Fruit fly (Drosophila melanogaster) whole organism, embryonic: ENCODE measurements around the gene Cdc6.

Experiments
- Adf1 ChIP-seq: fragments of 200-800 bp; sonication (Bioruptor generic); IDR thresholded peaks from 2 replicates; pipeline ENCODE4 v1.3.6; 2022; ENCODE audit warnings: missing biosample characterization, missing genetic modification characterization
- BEAF-32 ChIP-seq: fragments of 200-800 bp; sonication (Bioruptor generic); optimal IDR thresholded peaks from 3 replicates; lab custom pipeline; 2017; ENCODE audit warnings: missing biosample characterization, missing genetic modification characterization, mild to moderate bottlenecking, moderate library complexity, missing genetic modification reagents
- CG12104 ChIP-seq: fragments of 200-800 bp; sonication (Bioruptor generic); optimal IDR thresholded peaks from 3 replicates; lab custom pipeline; 2016; ENCODE audit warnings: missing biosample characterization, missing genetic modification characterization
- CG12219 ChIP-seq: fragments of 200-800 bp; sonication (Bioruptor generic); optimal IDR thresholded peaks from 3 replicates; lab custom pipeline; 2018; ENCODE audit warnings: missing biosample characterization, mild to moderate bottlenecking, missing genetic modification characterization
- CG12659 ChIP-seq: fragments of 200-800 bp; sonication (Bioruptor generic); optimal IDR thresholded peaks from 3 replicates; lab custom pipeline; 2017; ENCODE audit warnings: mild to moderate bottlenecking, missing biosample characterization, missing genetic modification reagents, missing genetic modification characterization
- CG12744 ChIP-seq: fragments of 200-800 bp; sonication (Bioruptor generic); optimal IDR thresholded peaks from 2 replicates; lab custom pipeline; 2016; ENCODE audit warnings: missing biosample characterization, missing genetic modification characterization
- CG15073 ChIP-seq: fragments of 200-800 bp; sonication (Bioruptor generic); optimal IDR thresholded peaks from 2 replicates; lab custom pipeline; 2016; ENCODE audit warnings: missing biosample characterization, missing genetic modification characterization
- CG16779 ChIP-seq: fragments of 200-800 bp; sonication (Bioruptor generic); IDR thresholded peaks from 2 replicates; pipeline ENCODE4 v1.3.6; 2022; ENCODE audit warnings: missing biosample characterization, missing genetic modification characterization
- CG17361 ChIP-seq: fragments of 200-800 bp; sonication (Bioruptor generic); IDR thresholded peaks from 3 replicates; pipeline ENCODE4 v1.3.6; 2022; ENCODE audit warnings: missing biosample characterization, missing genetic modification characterization
- CG17829 ChIP-seq: fragments of 200-800 bp; optimal IDR thresholded peaks from 2 replicates; lab custom pipeline; 2019; ENCODE audit warnings: missing biosample characterization, mild to moderate bottlenecking, missing genetic modification characterization, moderate library complexity
- CG30431 ChIP-seq: fragments of 200-800 bp; sonication (Bioruptor generic); optimal IDR thresholded peaks from 2 replicates; lab custom pipeline; 2017; ENCODE audit warnings: missing biosample characterization, missing genetic modification characterization
- CG32772 ChIP-seq: fragments of 200-800 bp; sonication (Bioruptor generic); IDR thresholded peaks from 2 replicates; pipeline ENCODE4 v1.3.6; 2022; ENCODE audit warnings: missing biosample characterization, missing genetic modification characterization
- CG3847 ChIP-seq: fragments of 200-800 bp; sonication (Bioruptor generic); IDR thresholded peaks from 2 replicates; pipeline ENCODE4 v1.3.6; 2022; ENCODE audit warnings: missing biosample characterization, missing genetic modification characterization
- CG42726 ChIP-seq: fragments of 200-800 bp; sonication (Bioruptor generic); IDR thresholded peaks from 2 replicates; pipeline ENCODE4 v1.3.6; 2022; ENCODE audit warnings: missing biosample characterization, missing genetic modification characterization; ENCODE audit not compliant: partially characterized antibody
- CG4328 ChIP-seq: fragments of 200-800 bp; sonication (Bioruptor generic); optimal IDR thresholded peaks from 3 replicates; lab custom pipeline; 2017; ENCODE audit warnings: missing biosample characterization, missing genetic modification reagents, missing genetic modification characterization
- CG7372 ChIP-seq: fragments of 200-800 bp; sonication (Bioruptor generic); IDR thresholded peaks from 2 replicates; pipeline ENCODE4 v1.3.6; 2022; ENCODE audit warnings: missing biosample characterization, missing genetic modification characterization
- CG7987 ChIP-seq: fragments of 200-800 bp; sonication (Bioruptor generic); optimal IDR thresholded peaks from 2 replicates; lab custom pipeline; 2018; ENCODE audit warnings: missing biosample characterization, mild to moderate bottlenecking, missing genetic modification characterization, moderate library complexity
- D19A ChIP-seq: fragments of 200-800 bp; optimal IDR thresholded peaks from 3 replicates; lab custom pipeline; 2019; ENCODE audit warnings: missing biosample characterization, mild to moderate bottlenecking, missing genetic modification characterization, moderate library complexity
- D19B ChIP-seq: fragments of 200-800 bp; sonication (Bioruptor generic); optimal IDR thresholded peaks from 2 replicates; lab custom pipeline; 2017; ENCODE audit warnings: missing biosample characterization, mild to moderate bottlenecking, missing genetic modification characterization
- Deaf1 ChIP-seq: fragments of 200-800 bp; optimal IDR thresholded peaks from 3 replicates; lab custom pipeline; 2019; ENCODE audit warnings: missing biosample characterization, mild to moderate bottlenecking, missing genetic modification characterization, moderate library complexity
- E2f2 ChIP-seq: fragments of 200-800 bp; sonication (Bioruptor generic); IDR thresholded peaks from 2 replicates; pipeline ENCODE4 v1.3.6; 2022; ENCODE audit warnings: missing biosample characterization, missing genetic modification characterization
- HLH54F ChIP-seq: fragments of 200-800 bp; sonication (Bioruptor generic); optimal IDR thresholded peaks from 3 replicates; lab custom pipeline; 2016; ENCODE audit warnings: missing biosample characterization, missing genetic modification characterization
- Jarid2 ChIP-seq: fragments of 200-800 bp; sonication (Bioruptor generic); optimal IDR thresholded peaks from 3 replicates; lab custom pipeline; 2017; ENCODE audit warnings: mild to moderate bottlenecking, missing biosample characterization, missing genetic modification reagents, missing genetic modification characterization
- Mes4 ChIP-seq: fragments of 200-800 bp; sonication (Bioruptor generic); optimal IDR thresholded peaks from 2 replicates; lab custom pipeline; 2016; ENCODE audit warnings: missing biosample characterization, missing genetic modification characterization
- Myb ChIP-seq: fragments of 200-800 bp; sonication (Bioruptor generic); optimal IDR thresholded peaks from 2 replicates; lab custom pipeline; 2016; ENCODE audit warnings: missing biosample characterization, missing genetic modification characterization
- NFAT ChIP-seq: fragments of 200-800 bp; sonication (Bioruptor generic); IDR thresholded peaks from 2 replicates; pipeline ENCODE4 v1.3.6; 2022; ENCODE audit warnings: missing biosample characterization, missing genetic modification characterization
- Rfx ChIP-seq: fragments of 200-800 bp; sonication (Bioruptor generic); IDR thresholded peaks from 2 replicates; pipeline ENCODE4 v1.3.6; 2022; ENCODE audit warnings: missing biosample characterization, missing genetic modification characterization
- Trl ChIP-seq, 3 experiments: fragments of >200 bp in 2 of 3; fragments of 200-800 bp in 1 of 3; sonication (Bioruptor generic) in 1 of 3; optimal IDR thresholded peaks; 2 replicates in 1 of 3; 3 replicates in 2 of 3; lab custom pipeline; 2016 to 2017; ENCODE audit warnings: missing biosample characterization in 1 of 3, missing genetic modification characterization in 1 of 3
- Xbp1 ChIP-seq: fragments of 200-800 bp; sonication (Bioruptor generic); optimal IDR thresholded peaks from 3 replicates; lab custom pipeline; 2016; ENCODE audit warnings: missing biosample characterization, mild to moderate bottlenecking, missing genetic modification characterization
- ara ChIP-seq: fragments of 200-800 bp; sonication (Bioruptor generic); IDR thresholded peaks from 2 replicates; pipeline ENCODE4 v1.3.6; 2022; ENCODE audit warnings: missing biosample characterization, missing genetic modification characterization
- ase ChIP-seq: fragments of 200-800 bp; sonication (Bioruptor generic); IDR thresholded peaks from 3 replicates; pipeline ENCODE4 v1.3.6; 2022; ENCODE audit warnings: missing biosample characterization, missing genetic modification characterization
- chn ChIP-seq: fragments of 200-800 bp; sonication (Bioruptor generic); optimal IDR thresholded peaks from 2 replicates; lab custom pipeline; 2016; ENCODE audit warnings: missing biosample characterization, missing genetic modification characterization
- dati ChIP-seq: fragments of 200-800 bp; sonication (Bioruptor generic); IDR thresholded peaks from 2 replicates; pipeline ENCODE4 v1.3.6; 2022; ENCODE audit warnings: missing biosample characterization, missing genetic modification characterization
- ems ChIP-seq: fragments of 200-800 bp; sonication (Bioruptor generic); optimal IDR thresholded peaks from 3 replicates; lab custom pipeline; 2016; ENCODE audit warnings: missing biosample characterization, missing genetic modification characterization
- en ChIP-seq: fragments of 200-800 bp; sonication (Bioruptor generic); optimal IDR thresholded peaks from 2 replicates; lab custom pipeline; 2016; ENCODE audit warnings: missing biosample characterization, missing genetic modification characterization
- ewg ChIP-seq: fragments of 200-800 bp; sonication (Bioruptor generic); optimal IDR thresholded peaks from 3 replicates; lab custom pipeline; 2017; ENCODE audit warnings: mild to moderate bottlenecking, missing biosample characterization, missing genetic modification reagents, missing genetic modification characterization
- gfzf ChIP-seq: fragments of 200-800 bp; sonication (Bioruptor generic); optimal IDR thresholded peaks from 2 replicates; lab custom pipeline; 2016; ENCODE audit warnings: missing biosample characterization, mild to moderate bottlenecking, missing genetic modification characterization, moderate library complexity
- gro ChIP-seq: fragments of 200-800 bp; sonication (Bioruptor generic); optimal IDR thresholded peaks from 2 replicates; lab custom pipeline; 2016; ENCODE audit warnings: missing biosample characterization, missing genetic modification characterization
- ham ChIP-seq: fragments of 200-800 bp; sonication (Bioruptor generic); IDR thresholded peaks from 2 replicates; pipeline ENCODE4 v1.3.6; 2022; ENCODE audit warnings: missing biosample characterization, missing genetic modification characterization
- her ChIP-seq: fragments of 200-800 bp; sonication (Bioruptor generic); optimal IDR thresholded peaks from 2 replicates; lab custom pipeline; 2016; ENCODE audit warnings: missing biosample characterization, missing genetic modification characterization
- klu ChIP-seq: fragments of 200-800 bp; sonication (Bioruptor generic); IDR thresholded peaks from 2 replicates; pipeline ENCODE4 v1.3.6; 2022; ENCODE audit warnings: missing biosample characterization, missing genetic modification characterization
- lab ChIP-seq: fragments of 200-800 bp; sonication (Bioruptor generic); optimal IDR thresholded peaks from 3 replicates; lab custom pipeline; 2017; ENCODE audit warnings: missing biosample characterization, missing genetic modification characterization, mild to moderate bottlenecking, moderate library complexity, missing genetic modification reagents
- luna ChIP-seq: fragments of 200-800 bp; sonication (Bioruptor generic); optimal IDR thresholded peaks from 2 replicates; lab custom pipeline; 2016; ENCODE audit warnings: missing biosample characterization, missing genetic modification characterization
- mam ChIP-seq: fragments of 200-800 bp; sonication (Bioruptor generic); optimal IDR thresholded peaks from 3 replicates; lab custom pipeline; 2016; ENCODE audit warnings: missing biosample characterization, missing genetic modification characterization
- sob ChIP-seq: fragments of 200-800 bp; sonication (Bioruptor generic); IDR thresholded peaks from 2 replicates; pipeline ENCODE4 v1.3.6; 2022; ENCODE audit warnings: missing biosample characterization, missing genetic modification characterization
- ssp ChIP-seq: fragments of 200-800 bp; sonication (Bioruptor generic); IDR thresholded peaks from 2 replicates; pipeline ENCODE4 v1.3.6; 2022; ENCODE audit warnings: missing biosample characterization, missing genetic modification characterization
- zen2 ChIP-seq: fragments of 200-800 bp; sonication (Bioruptor generic); IDR thresholded peaks from 3 replicates; pipeline ENCODE4 v1.3.6; 2022; ENCODE audit warnings: missing biosample characterization, missing genetic modification characterization; ENCODE audit not compliant: partially characterized antibody
- zf30C ChIP-seq: fragments of 200-800 bp; sonication (Bioruptor generic); optimal IDR thresholded peaks from 3 replicates; lab custom pipeline; 2018; ENCODE audit warnings: missing biosample characterization, mild to moderate bottlenecking, missing genetic modification characterization
- zfh1 ChIP-seq: fragments of 200-800 bp; sonication (Bioruptor generic); IDR thresholded peaks from 3 replicates; pipeline ENCODE4 v1.3.6; 2022; ENCODE audit warnings: missing biosample characterization, missing genetic modification characterization

Gene Cdc6

dm6 chr3L:8603880-8604692 is 29.8 kb downstream of the Cdc6 start, which contains the start of the genes CG5989 and CG6282 (continued):
- no peak for TF ChIP-seq klu
- peak; percentile 62; the same call in 1 of the 2 replicates for TF ChIP-seq CG16779
- peak; percentile 5; the same call in 1 of the 2 replicates for TF ChIP-seq CG32772
- TF ChIP-seq CG12104 = no peak
- peak; percentile 31 for TF ChIP-seq CG17829
- peak; percentile 73 for TF ChIP-seq BEAF-32 (GFP tag; lab: Kevin White, UChicago)
- peak; percentile 36 for TF ChIP-seq CG30431 (GFP tag; lab: Kevin White, UChicago)
- no peak for TF ChIP-seq her (GFP tag; lab: Kevin White, UChicago)
- TF ChIP-seq ham = no peak
- TF ChIP-seq en (GFP tag; lab: Kevin White, UChicago) = no peak
- TF ChIP-seq sob (GFP tag; lab: Robert Waterston, UW) = peak; percentile 23; the same call in 1 of the 2 replicates
- no peak for TF ChIP-seq Jarid2 (GFP tag; lab: Kevin White, UChicago)
- peak; percentile 71 for TF ChIP-seq Myb (GFP tag; lab: Kevin White, UChicago)
- TF ChIP-seq dati = no peak
- no peak for TF ChIP-seq CG4328 (GFP tag; lab: Kevin White, UChicago)
- TF ChIP-seq Rfx = peak; percentile 53
- TF ChIP-seq Adf1 = 0 out of 2 replicates have a peak, but pooled peaks have one; percentile 39
- TF ChIP-seq Xbp1 (GFP tag; lab: Kevin White, UChicago) = peak; percentile 59
- TF ChIP-seq CG7987 (GFP tag; lab: Kevin White, UChicago) = no peak
- TF ChIP-seq ems = peak; percentile 65
- peak; percentile 46 for TF ChIP-seq HLH54F
- no peak for TF ChIP-seq D19A (tag; lab: Kevin White, UChicago)
- no peak for TF ChIP-seq D19B (GFP tag; lab: Kevin White, UChicago)
- TF ChIP-seq CG12744 (GFP tag; lab: Kevin White, UChicago) = no peak
- no peak for TF ChIP-seq mam
- TF ChIP-seq CG15073 (GFP tag; lab: Kevin White, UChicago) = no peak
- no peak; the same call in 2 of the 3 replicates for TF ChIP-seq zen2 (GFP tag; lab: Robert Waterston, UW)
- peak; percentile 71 for TF ChIP-seq lab
- no peak for TF ChIP-seq zfh1 (GFP tag; lab: Robert Waterston, UW)
- TF ChIP-seq chn (GFP tag; lab: Kevin White, UChicago) = no peak
- 0 out of 3 replicates have a peak, but pooled peaks have one; percentile 14 for TF ChIP-seq ase (GFP tag; lab: Robert Waterston, UW)
- TF ChIP-seq CG7372 (GFP tag; lab: Robert Waterston, UW) = no peak
- no peak for TF ChIP-seq zf30C (GFP tag; lab: Kevin White, UChicago)
- peak; percentile 70 for TF ChIP-seq E2f2 (GFP tag; lab: Robert Waterston, UW)
- TF ChIP-seq CG17361 (GFP tag; lab: Robert Waterston, UW) = peak; percentile 36; the same call in 2 of the 3 replicates
- TF ChIP-seq luna (GFP tag; lab: Kevin White, UChicago) = no peak
- TF ChIP-seq Deaf1 (tag; lab: Kevin White, UChicago) = peak; percentile 14
- TF ChIP-seq CG12219 (GFP tag; lab: Kevin White, UChicago) = peak; percentile 45
- peak; percentile 67 for TF ChIP-seq CG42726
- TF ChIP-seq NFAT (GFP tag; lab: Robert Waterston, UW) = peak; percentile 30; the same call in 1 of the 2 replicates
- peak; percentile 36 for TF ChIP-seq ewg (GFP tag; lab: Kevin White, UChicago)
- no peak for TF ChIP-seq ssp (GFP tag; lab: Robert Waterston, UW)
- no peak for TF ChIP-seq ara
- peak; percentile 52 for TF ChIP-seq gfzf (GFP tag; lab: Kevin White, UChicago)
- peak; percentile 2 for TF ChIP-seq Mes4 (GFP tag; lab: Kevin White, UChicago)
- no peak for TF ChIP-seq Trl (optimal IDR thresholded peaks at IDR 0.05; lab: Kevin White, UChicago)
- TF ChIP-seq Trl (GFP tag; optimal IDR thresholded peaks at IDR 0.05; lab: Kevin White, UChicago) = no peak
- no peak for TF ChIP-seq gro (GFP tag; lab: Kevin White, UChicago)
- TF ChIP-seq CG12659 (GFP tag; lab: Kevin White, UChicago) = peak; percentile 54
- TF ChIP-seq CG3847 (GFP tag; lab: Robert Waterston, UW) = 0 out of 2 replicates have a peak, but pooled peaks have one; percentile 26
